Worm (Caenorhabditis elegans): Measurements from ENCODE around the gene ZK1127.3.

ce11 chrII:7069866-7070265, 14.8 kb downstream of the ZK1127.3 start, which contains the start of gene him-14:
- no peak for TF ChIP-seq daf-16 (GFP tag; optimal IDR thresholded peaks at IDR 0.05)
- no peak for TF ChIP-seq daf-16 (tag; optimal IDR thresholded peaks at IDR 0.05)
- TF ChIP-seq hlh-30 (tag; optimal IDR thresholded peaks at IDR 0.05; ENCODE audit: insufficient read depth): no peak
- TF ChIP-seq duxl-1 (tag; optimal IDR thresholded peaks at IDR 0.05; ENCODE audit: poor library complexity): no peak
- no peak for TF ChIP-seq set-16 (GFP tag; IDR thresholded peaks at IDR 0.05)
- TF ChIP-seq mep-1 (tag; optimal IDR thresholded peaks at IDR 0.05): no peak
- no peak for TF ChIP-seq lin-15B (tag; optimal IDR thresholded peaks at IDR 0.05)
- no peak for TF ChIP-seq ceh-82 (tag; optimal IDR thresholded peaks at IDR 0.05)
